Worm (Caenorhabditis elegans) whole organism, L4/young adult: Measurements from ENCODE around the gene sma-9.

Experiments
- W03F9.2 ChIP-seq: fragments of 150-350 bp; optimal IDR thresholded peaks from 2 replicates; lab custom pipeline; 2014; ENCODE audit warnings: missing biosample characterization, missing genetic modification characterization
- dao-5 ChIP-seq: sonication (generic microtip); optimal IDR thresholded peaks from 2 replicates; lab custom pipeline; 2016; ENCODE audit warnings: missing genotype, missing genetic modification characterization, moderate library complexity, missing compliant biosample characterization
- him-1 ChIP-seq: sonication (generic microtip); optimal IDR thresholded peaks from 2 replicates; lab custom pipeline; 2016; ENCODE audit warnings: missing genotype, missing genetic modification reagents, missing genetic modification characterization, missing compliant biosample characterization

The sma-9 gene

ce11 chrX:10769232-10769738, at the start of gene sma-9:
TSS of gene sma-9 (plus strand) at chrX:10769282.
- TF ChIP-seq dao-5 (tag; lab: Kevin White, UChicago), result no peak
- no peak for TF ChIP-seq W03F9.2 (tag; lab: Kevin White, UChicago)
- TF ChIP-seq him-1 (tag; lab: Kevin White, UChicago), result no peak

- TF ChIP-seq W03F9.2 (tag; lab: Kevin White, UChicago) (no peak), dao-5 (tag; lab: Kevin White, UChicago) (no peak), him-1 (tag; lab: Kevin White, UChicago) (no peak)
Measured at ce11 chrX:10721954-10722353, 47.1 kb upstream of the sma-9 start, which contains the start of gene mbr-1. TSS of gene mbr-1 (minus strand) at chrX:10722054.

ce11 chrX:10727696-10728095, 41.4 kb upstream of the sma-9 start:
- TF ChIP-seq him-1 (tag; lab: Kevin White, UChicago), result no peak
- TF ChIP-seq dao-5 (tag; lab: Kevin White, UChicago), result no peak

- no peak for TF ChIP-seq dao-5 (tag; lab: Kevin White, UChicago)
- TF ChIP-seq him-1 (tag; lab: Kevin White, UChicago), result no peak
- peak; percentile 13 for TF ChIP-seq W03F9.2 (tag; lab: Kevin White, UChicago)
Measured at ce11 chrX:10731837-10732236, 37.2 kb upstream of the sma-9 start.

ce11 chrX:10734026-10734425, 35.1 kb upstream of the sma-9 start, which contains the start of gene egl-36:
TSS of gene egl-36 (plus strand) at chrX:10734326.
- TF ChIP-seq W03F9.2 (tag; lab: Kevin White, UChicago), result no peak

ce11 chrX:10746388-10746787, 22.7 kb upstream of the sma-9 start, which contains the start of gene R07A4.2:
TSS of gene R07A4.2 (minus strand) at chrX:10746488.
- no peak for TF ChIP-seq him-1 (tag; lab: Kevin White, UChicago)
- TF ChIP-seq dao-5 (tag; lab: Kevin White, UChicago), result no peak
- TF ChIP-seq W03F9.2 (tag; lab: Kevin White, UChicago), result no peak

ce11 chrX:10748145-10748544, 20.9 kb upstream of the sma-9 start:
- TF ChIP-seq W03F9.2 (tag; lab: Kevin White, UChicago) (no peak), him-1 (tag; lab: Kevin White, UChicago) (no peak), dao-5 (tag; lab: Kevin White, UChicago) (no peak)

ce11 chrX:10753403-10753802, 15.7 kb upstream of the sma-9 start, which contains the start of gene R07A4.3:
TSS of gene R07A4.3 (plus strand) at chrX:10753703.
- TF ChIP-seq dao-5 (tag; lab: Kevin White, UChicago), result no peak
- no peak for TF ChIP-seq W03F9.2 (tag; lab: Kevin White, UChicago)
- no peak for TF ChIP-seq him-1 (tag; lab: Kevin White, UChicago)

- TF ChIP-seq W03F9.2 (tag; lab: Kevin White, UChicago), result no peak
- no peak for TF ChIP-seq dao-5 (tag; lab: Kevin White, UChicago)
- TF ChIP-seq him-1 (tag; lab: Kevin White, UChicago), result no peak
Measured at ce11 chrX:10754532-10754931, 14.6 kb upstream of the sma-9 start.

ce11 chrX:10756185-10756584, 12.9 kb upstream of the sma-9 start:
- TF ChIP-seq W03F9.2 (tag; lab: Kevin White, UChicago) (no peak), dao-5 (tag; lab: Kevin White, UChicago) (no peak), him-1 (tag; lab: Kevin White, UChicago) (no peak)

ce11 chrX:10757608-10758007, 11.5 kb upstream of the sma-9 start, which contains the start of gene R07A4.4:
TSS of gene R07A4.4 (minus strand) at chrX:10757708.
- TF ChIP-seq dao-5 (tag; lab: Kevin White, UChicago) (no peak), W03F9.2 (tag; lab: Kevin White, UChicago) (no peak), him-1 (tag; lab: Kevin White, UChicago) (no peak)

- TF ChIP-seq him-1 (tag; lab: Kevin White, UChicago), result no peak
- TF ChIP-seq W03F9.2 (tag; lab: Kevin White, UChicago), result no peak
- no peak for TF ChIP-seq dao-5 (tag; lab: Kevin White, UChicago)
Measured at ce11 chrX:10758453-10758852, 10.6 kb upstream of the sma-9 start.

- no peak for TF ChIP-seq dao-5 (tag; lab: Kevin White, UChicago)
- no peak for TF ChIP-seq W03F9.2 (tag; lab: Kevin White, UChicago)
- TF ChIP-seq him-1 (tag; lab: Kevin White, UChicago), result no peak
Measured at ce11 chrX:10760958-10761357, 8.1 kb upstream of the sma-9 start.

ce11 chrX:10763383-10763782, 5.7 kb upstream of the sma-9 start:
- TF ChIP-seq him-1 (tag; lab: Kevin White, UChicago), result no peak
- no peak for TF ChIP-seq W03F9.2 (tag; lab: Kevin White, UChicago)
- TF ChIP-seq dao-5 (tag; lab: Kevin White, UChicago), result no peak
